In genomic region chrX:6744088-6744487, dm6 we compare ENCODE assay signal across 1 fruit fly cellular context.
TF ChIP-seq lines count a peak whose summit lies in the region.

Gene RpL17, minus strand, starts transcription at chrX:6744238.

TF ChIP-seq in whole organism, embryonic, 481 proteins besides CTCF, POLR2A, EP300 and RAD21 (continued from another document and continues in another):
- TF ChIP-seq CG32532 (GFP tag; IDR thresholded peaks at IDR 0.05; lab: Robert Waterston, UW) (peak; percentile 88), Oaz (GFP tag; IDR thresholded peaks at IDR 0.05; lab: Robert Waterston, UW) (peak; percentile 67; the same call in 1 of the 2 replicates), disco-r (GFP tag; optimal IDR thresholded peaks at IDR 0.05; lab: Kevin White, UChicago) (peak; percentile 80), CG17829 (tag; optimal IDR thresholded peaks at IDR 0.05; lab: Kevin White, UChicago) (peak; percentile 10), CG1603 (tag; optimal IDR thresholded peaks at IDR 0.05; lab: Kevin White, UChicago) (peak; percentile 94), CG14710 (tag; optimal IDR thresholded peaks at IDR 0.05; lab: Kevin White, UChicago) (peak; percentile 76), Oli (tag; optimal IDR thresholded peaks at IDR 0.05; lab: Kevin White, UChicago) (peak; percentile 54), bsh (GFP tag; optimal IDR thresholded peaks at IDR 0.05; lab: Kevin White, UChicago) (peak in 1 of 2 experiments; percentile 63), CG12236 (GFP tag; optimal IDR thresholded peaks at IDR 0.05; lab: Kevin White, UChicago) (peak; percentile 78), Side (GFP tag; optimal IDR thresholded peaks at IDR 0.05; lab: Kevin White, UChicago) (peak; percentile 92), CG17359 (tag; optimal IDR thresholded peaks at IDR 0.05; lab: Kevin White, UChicago) (peak; percentile 67), Hr39 (optimal IDR thresholded peaks at IDR 0.05; lab: Kevin White, UChicago) (no peak), lov (optimal IDR thresholded peaks at IDR 0.05; lab: Kevin White, UChicago) (no peak), lov (GFP tag; IDR thresholded peaks at IDR 0.05; lab: Robert Waterston, UW) (peak; percentile 93), dmrt99B (tag; optimal IDR thresholded peaks at IDR 0.05; lab: Kevin White, UChicago) (peak; percentile 63), CG16779 (GFP tag; IDR thresholded peaks at IDR 0.05; lab: Robert Waterston, UW) (peak; percentile 84), CG10654 (GFP tag; optimal IDR thresholded peaks at IDR 0.05; lab: Kevin White, UChicago) (peak; percentile 74), ato (GFP tag; IDR thresholded peaks at IDR 0.05; lab: Robert Waterston, UW; ENCODE audit: partially characterized antibody) (no peak), prd (optimal IDR thresholded peaks at IDR 0.05; lab: Kevin White, UChicago) (no peak), prd (GFP tag; IDR thresholded peaks at IDR 0.05; lab: Robert Waterston, UW) (peak; percentile 65), CG4707 (GFP tag; optimal IDR thresholded peaks at IDR 0.05; lab: Kevin White, UChicago) (peak; percentile 84), sc (optimal IDR thresholded peaks at IDR 0.05; lab: Kevin White, UChicago) (no peak), sc (GFP tag; optimal IDR thresholded peaks at IDR 0.05; lab: Kevin White, UChicago) (peak; percentile 45), CG5953 (GFP tag; IDR thresholded peaks at IDR 0.05; lab: Robert Waterston, UW) (peak; percentile 75), Hr51 (GFP tag; optimal IDR thresholded peaks at IDR 0.05; lab: Kevin White, UChicago) (peak; percentile 67 to 86), CG6654 (GFP tag; optimal IDR thresholded peaks at IDR 0.05; lab: Kevin White, UChicago) (peak; percentile 43), ac (GFP tag; optimal IDR thresholded peaks at IDR 0.05; lab: Kevin White, UChicago) (peak; percentile 81), vfl (GFP tag; optimal IDR thresholded peaks at IDR 0.05; lab: Kevin White, UChicago) (peak; percentile 74), ash1 (GFP tag; optimal IDR thresholded peaks at IDR 0.05; lab: Kevin White, UChicago) (peak; percentile 79), Kr (GFP tag; optimal IDR thresholded peaks at IDR 0.05; lab: Kevin White, UChicago) (peak; percentile 67), ken (GFP tag; IDR thresholded peaks at IDR 0.05; lab: Robert Waterston, UW) (peak; percentile 90), pfk (GFP tag; optimal IDR thresholded peaks at IDR 0.05; lab: Kevin White, UChicago) (peak; percentile 70), Dp (GFP tag; optimal IDR thresholded peaks at IDR 0.05; lab: Kevin White, UChicago) (peak; percentile 52), Gug (GFP tag; IDR thresholded peaks at IDR 0.05; lab: Robert Waterston, UW) (peak; percentile 23; the same call in 1 of the 4 replicates), kni (GFP tag; optimal IDR thresholded peaks at IDR 0.05; lab: Kevin White, UChicago) (peak; percentile 65), CG11504 (tag; optimal IDR thresholded peaks at IDR 0.05; lab: Kevin White, UChicago) (peak; percentile 74), CG4424 (GFP tag; optimal IDR thresholded peaks at IDR 0.05; lab: Kevin White, UChicago) (peak; percentile 63), Sry-β (GFP tag; optimal IDR thresholded peaks at IDR 0.05; lab: Kevin White, UChicago) (peak; percentile 9), HmgD (GFP tag; optimal IDR thresholded peaks at IDR 0.05; lab: Kevin White, UChicago) (peak; percentile 77), esg (GFP tag; conservative IDR thresholded peaks at IDR 0.05; lab: Robert Waterston, UW) (0 out of 2 replicates have a peak, but pooled peaks have one; percentile 16), CG13424 (tag; optimal IDR thresholded peaks at IDR 0.05; lab: Kevin White, UChicago) (peak; percentile 55), CG33557 (GFP tag; optimal IDR thresholded peaks at IDR 0.05; lab: Kevin White, UChicago) (peak; percentile 76), CG2129 (GFP tag; IDR thresholded peaks at IDR 0.05; lab: Robert Waterston, UW; ENCODE audit: partially characterized antibody) (no peak), hth (optimal IDR thresholded peaks at IDR 0.05; lab: Kevin White, UChicago) (no peak), lbe (GFP tag; optimal IDR thresholded peaks at IDR 0.05; lab: Kevin White, UChicago) (peak; percentile 54), MESR4 (GFP tag; optimal IDR thresholded peaks at IDR 0.05; lab: Kevin White, UChicago) (peak; percentile 91), CG18476 (GFP tag; optimal IDR thresholded peaks at IDR 0.05; lab: Kevin White, UChicago) (peak; percentile 31), nmo (GFP tag; optimal IDR thresholded peaks at IDR 0.05; lab: Kevin White, UChicago) (peak; percentile 75), Awh (GFP tag; IDR thresholded peaks at IDR 0.05; lab: Robert Waterston, UW) (peak; percentile 87), tio (GFP tag; optimal IDR thresholded peaks at IDR 0.05; lab: Kevin White, UChicago) (peak; percentile 7), CG11696 (GFP tag; IDR thresholded peaks at IDR 0.05; lab: Robert Waterston, UW) (peak; percentile 73), CrebB (tag; optimal IDR thresholded peaks at IDR 0.05; lab: Kevin White, UChicago) (peak; percentile 91), Hsf (GFP tag; optimal IDR thresholded peaks at IDR 0.05; lab: Kevin White, UChicago) (peak; percentile 77), PHDP (tag; optimal IDR thresholded peaks at IDR 0.05; lab: Kevin White, UChicago) (peak; percentile 87), Xrp1 (GFP tag; IDR thresholded peaks at IDR 0.05; lab: Robert Waterston, UW) (peak; percentile 53; the same call in 1 of the 2 replicates), CG13775 (GFP tag; optimal IDR thresholded peaks at IDR 0.05; lab: Kevin White, UChicago) (peak; percentile 88), croc (GFP tag; conservative IDR thresholded peaks at IDR 0.05; lab: Robert Waterston, UW) (peak; percentile 66), Opbp (GFP tag; IDR thresholded peaks at IDR 0.05; lab: Robert Waterston, UW; ENCODE audit: partially characterized antibody) (peak; percentile 62; the same call in 1 of the 3 replicates), CG10366 (GFP tag; IDR thresholded peaks at IDR 0.05; lab: Robert Waterston, UW) (peak; percentile 68), Poxn (GFP tag; IDR thresholded peaks at IDR 0.05; lab: Robert Waterston, UW) (0 out of 2 replicates have a peak, but pooled peaks have one; percentile 15), zfh1 (GFP tag; IDR thresholded peaks at IDR 0.05; lab: Robert Waterston, UW) (peak; percentile 90), CG1529 (GFP tag; optimal IDR thresholded peaks at IDR 0.05; lab: Kevin White, UChicago) (peak; percentile 81), sd (tag; optimal IDR thresholded peaks at IDR 0.05; lab: Kevin White, UChicago) (no peak), Taf1 (GFP tag; IDR thresholded peaks at IDR 0.05; lab: Robert Waterston, UW) (no peak; the same call in 1 of the 2 replicates), crc (GFP tag; optimal IDR thresholded peaks at IDR 0.05; lab: Kevin White, UChicago) (peak; percentile 76), CG3995 (GFP tag; optimal IDR thresholded peaks at IDR 0.05; lab: Kevin White, UChicago) (peak; percentile 47), vvl (GFP tag; IDR thresholded peaks at IDR 0.05; lab: Robert Waterston, UW) (peak; percentile 90), chinmo (GFP tag; IDR thresholded peaks at IDR 0.05; lab: Robert Waterston, UW; ENCODE audit: partially characterized antibody) (no peak), CG2889 (GFP tag; IDR thresholded peaks at IDR 0.05; lab: Robert Waterston, UW) (peak; percentile 50; the same call in 1 of the 3 replicates), CG2712 (tag; optimal IDR thresholded peaks at IDR 0.05; lab: Kevin White, UChicago) (peak; percentile 46), NK7.1 (GFP tag; optimal IDR thresholded peaks at IDR 0.05; lab: Kevin White, UChicago) (peak; percentile 77), Asciz (GFP tag; optimal IDR thresholded peaks at IDR 0.05; lab: Kevin White, UChicago) (peak; percentile 77), CG12219 (GFP tag; optimal IDR thresholded peaks at IDR 0.05; lab: Kevin White, UChicago) (peak; percentile 73), ewg (GFP tag; optimal IDR thresholded peaks at IDR 0.05; lab: Kevin White, UChicago) (peak; percentile 76), otp (GFP tag; IDR thresholded peaks at IDR 0.05; lab: Robert Waterston, UW) (peak; percentile 90), kah (GFP tag; optimal IDR thresholded peaks at IDR 0.05; lab: Kevin White, UChicago) (peak; percentile 52), Bdp1 (GFP tag; optimal IDR thresholded peaks at IDR 0.05; lab: Kevin White, UChicago) (peak; percentile 92), ssp (GFP tag; IDR thresholded peaks at IDR 0.05; lab: Robert Waterston, UW) (peak; percentile 65), BtbVII (GFP tag; optimal IDR thresholded peaks at IDR 0.05; lab: Kevin White, UChicago) (peak; percentile 87), CG8359 (GFP tag; optimal IDR thresholded peaks at IDR 0.05; lab: Kevin White, UChicago; ENCODE audit: borderline replicate concordance) (peak; percentile 68), CG17912 (GFP tag; optimal IDR thresholded peaks at IDR 0.05; lab: Kevin White, UChicago) (peak; percentile 95), CG6791 (GFP tag; IDR thresholded peaks at IDR 0.05; lab: Robert Waterston, UW; ENCODE audit: partially characterized antibody) (peak; percentile 63; the same call in 1 of the 3 replicates), Atf-2 (GFP tag; optimal IDR thresholded peaks at IDR 0.05; lab: Kevin White, UChicago) (peak; percentile 65), kay (GFP tag; optimal IDR thresholded peaks at IDR 0.05; lab: Kevin White, UChicago) (peak; percentile 34), salm (tag; optimal IDR thresholded peaks at IDR 0.05; lab: Kevin White, UChicago) (peak; percentile 71), CG4328 (GFP tag; optimal IDR thresholded peaks at IDR 0.05; lab: Kevin White, UChicago) (peak; percentile 73), HLH54F (GFP tag; optimal IDR thresholded peaks at IDR 0.05; lab: Kevin White, UChicago) (peak; percentile 77), CG17186 (GFP tag; optimal IDR thresholded peaks at IDR 0.05; lab: Kevin White, UChicago) (peak; percentile 46), Sox100B (GFP tag; optimal IDR thresholded peaks at IDR 0.05; lab: Kevin White, UChicago) (peak; percentile 63), E2f1 (GFP tag; IDR thresholded peaks at IDR 0.05; lab: Robert Waterston, UW) (peak; percentile 82), CG13894 (tag; optimal IDR thresholded peaks at IDR 0.05; lab: Kevin White, UChicago) (peak; percentile 69), ranshi (GFP tag; IDR thresholded peaks at IDR 0.05; lab: Robert Waterston, UW) (peak; percentile 84), HLH4C (GFP tag; IDR thresholded peaks at IDR 0.05; lab: Robert Waterston, UW; ENCODE audit: partially characterized antibody) (peak; percentile 50; the same call in 1 of the 3 replicates), pum (GFP tag; optimal IDR thresholded peaks at IDR 0.05; lab: Kevin White, UChicago) (peak; percentile 69), Dref (GFP tag; IDR thresholded peaks at IDR 0.05; lab: Robert Waterston, UW) (peak; percentile 55), CG18619 (GFP tag; optimal IDR thresholded peaks at IDR 0.05; lab: Kevin White, UChicago) (peak; percentile 92), HLHmδ (GFP tag; optimal IDR thresholded peaks at IDR 0.05; lab: Kevin White, UChicago) (peak; percentile 26), Abd-B (GFP tag; optimal IDR thresholded peaks at IDR 0.05; lab: Kevin White, UChicago) (peak; percentile 39), CG6813 (GFP tag; optimal IDR thresholded peaks at IDR 0.05; lab: Kevin White, UChicago) (peak; percentile 91), abd-A (tag; optimal IDR thresholded peaks at IDR 0.05; lab: Kevin White, UChicago) (no peak), Hr3 (GFP tag; optimal IDR thresholded peaks at IDR 0.05; lab: Kevin White, UChicago) (peak; percentile 36), nau (GFP tag; optimal IDR thresholded peaks at IDR 0.05; lab: Kevin White, UChicago) (peak; percentile 85), CG7987 (GFP tag; optimal IDR thresholded peaks at IDR 0.05; lab: Kevin White, UChicago) (peak; percentile 93), CG10321 (GFP tag; IDR thresholded peaks at IDR 0.05; lab: Robert Waterston, UW) (peak; percentile 69; the same call in 1 of the 2 replicates), dysf (GFP tag; IDR thresholded peaks at IDR 0.05; lab: Robert Waterston, UW) (peak; percentile 84), ttk (GFP tag; IDR thresholded peaks at IDR 0.05; lab: Robert Waterston, UW) (peak; percentile 78), CG9932 (GFP tag; IDR thresholded peaks at IDR 0.05; lab: Robert Waterston, UW) (peak; percentile 89), NC2β (GFP tag; optimal IDR thresholded peaks at IDR 0.05; lab: Kevin White, UChicago) (peak; percentile 98), cato (GFP tag; optimal IDR thresholded peaks at IDR 0.05; lab: Kevin White, UChicago; ENCODE audit: borderline replicate concordance) (peak; percentile 38), tx (GFP tag; optimal IDR thresholded peaks at IDR 0.05; lab: Kevin White, UChicago) (peak; percentile 54), luna (GFP tag; optimal IDR thresholded peaks at IDR 0.05; lab: Kevin White, UChicago) (peak; percentile 78), klu (GFP tag; IDR thresholded peaks at IDR 0.05; lab: Robert Waterston, UW) (peak; percentile 73), exex (tag; optimal IDR thresholded peaks at IDR 0.05; lab: Kevin White, UChicago) (peak; percentile 42), CG4404 (GFP tag; IDR thresholded peaks at IDR 0.05; lab: Robert Waterston, UW) (peak; percentile 58; the same call in 1 of the 2 replicates), Xbp1 (GFP tag; optimal IDR thresholded peaks at IDR 0.05; lab: Kevin White, UChicago) (peak; percentile 81), CkIIα-i1 (GFP tag; IDR thresholded peaks at IDR 0.05; lab: Robert Waterston, UW) (no peak), ems (GFP tag; optimal IDR thresholded peaks at IDR 0.05; lab: Kevin White, UChicago) (peak; percentile 49), HHEX (GFP tag; optimal IDR thresholded peaks at IDR 0.05; lab: Kevin White, UChicago) (peak; percentile 84), CG1832 (GFP tag; optimal IDR thresholded peaks at IDR 0.05; lab: Kevin White, UChicago) (no peak), scrt (GFP tag; optimal IDR thresholded peaks at IDR 0.05; lab: Kevin White, UChicago) (peak; percentile 71), CG14441 (GFP tag; IDR thresholded peaks at IDR 0.05; lab: Robert Waterston, UW) (peak; percentile 96), Rfx (GFP tag; IDR thresholded peaks at IDR 0.05; lab: Robert Waterston, UW) (peak; percentile 95), CG9727 (GFP tag; optimal IDR thresholded peaks at IDR 0.05; lab: Kevin White, UChicago) (peak; percentile 84), seq (GFP tag; IDR thresholded peaks at IDR 0.05; lab: Robert Waterston, UW) (peak; percentile 79), amos (GFP tag; IDR thresholded peaks at IDR 0.05; lab: Robert Waterston, UW; ENCODE audit: partially characterized antibody) (peak; percentile 54; the same call in 1 of the 2 replicates), Tbp (GFP tag; optimal IDR thresholded peaks at IDR 0.05; lab: Kevin White, UChicago) (no peak), CG6765 (GFP tag; optimal IDR thresholded peaks at IDR 0.05; lab: Kevin White, UChicago) (peak; percentile 86), Nf-YB (GFP tag; optimal IDR thresholded peaks at IDR 0.05; lab: Kevin White, UChicago) (peak; percentile 72), Ets65A (GFP tag; lab: Kevin White, UChicago) (peak; percentile 99)
